Worm (Caenorhabditis elegans) whole organism, L4/young adult: ENCODE measurements around the gene C35D10.1.

ENCODE experiments used
- W03F9.2 ChIP-seq: fragments of 150-350 bp; optimal IDR thresholded peaks from 2 replicates; lab custom pipeline; 2014; ENCODE audit warnings: missing biosample characterization, missing genetic modification characterization
- dao-5 ChIP-seq: sonication (generic microtip); optimal IDR thresholded peaks from 2 replicates; lab custom pipeline; 2016; ENCODE audit warnings: missing genotype, missing genetic modification characterization, moderate library complexity, missing compliant biosample characterization
- him-1 ChIP-seq: sonication (generic microtip); optimal IDR thresholded peaks from 2 replicates; lab custom pipeline; 2016; ENCODE audit warnings: missing genotype, missing genetic modification reagents, missing genetic modification characterization, missing compliant biosample characterization

C35D10.1 gene

DNA sequence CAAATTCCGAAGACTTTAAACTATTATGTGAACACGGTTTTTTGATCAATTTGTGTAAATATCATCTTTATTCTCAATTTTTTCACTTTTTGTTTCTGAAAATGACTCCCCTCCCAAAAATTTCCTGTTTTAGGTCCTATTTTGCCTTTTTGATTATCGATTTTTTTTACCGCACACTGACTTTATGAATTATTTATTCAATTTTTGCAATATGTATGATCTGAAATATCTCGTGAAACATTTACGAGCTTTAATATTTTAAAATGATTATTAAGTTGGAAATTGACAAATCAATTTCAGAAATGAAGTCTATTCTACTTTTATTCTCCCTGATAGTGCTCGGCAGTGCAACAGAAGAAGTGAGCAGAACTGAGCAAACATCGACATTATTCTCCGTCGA lies at the start of gene C35D10.1:
Gene C35D10.1 (plus strand): TSS at position 301 of the 400 bp plus-strand sequence.
- TF ChIP-seq dao-5 (tag; lab: Kevin White, UChicago) (no peak), W03F9.2 (tag; lab: Kevin White, UChicago) (no peak), him-1 (tag; lab: Kevin White, UChicago) (no peak)

DNA sequence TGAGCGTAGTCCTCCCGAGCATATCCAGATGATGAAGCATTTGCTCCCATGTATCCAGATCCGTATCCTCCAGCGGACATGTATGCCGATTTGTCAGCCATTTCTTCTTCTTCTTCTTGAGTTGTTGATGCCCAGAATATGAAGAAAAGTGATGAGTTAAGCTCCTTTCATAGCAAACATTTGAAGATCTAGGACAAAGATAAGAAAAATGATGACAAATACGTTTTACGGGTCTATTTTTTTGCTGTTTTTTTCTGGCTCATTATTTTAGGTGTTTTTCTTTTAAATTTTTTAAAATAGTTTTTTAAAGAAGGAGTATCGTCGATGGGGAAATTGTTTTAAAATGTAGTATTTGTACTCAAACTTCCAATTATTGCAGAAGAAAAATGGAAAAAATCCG lies 49.3 kb upstream of the C35D10.1 start, which contains the start of gene nspd-9:
Gene nspd-9 (minus strand): TSS at position 101 of the 400 bp plus-strand sequence.
- TF ChIP-seq him-1 (tag; lab: Kevin White, UChicago) (no peak), W03F9.2 (tag; lab: Kevin White, UChicago) (no peak), dao-5 (tag; lab: Kevin White, UChicago) (no peak)

DNA sequence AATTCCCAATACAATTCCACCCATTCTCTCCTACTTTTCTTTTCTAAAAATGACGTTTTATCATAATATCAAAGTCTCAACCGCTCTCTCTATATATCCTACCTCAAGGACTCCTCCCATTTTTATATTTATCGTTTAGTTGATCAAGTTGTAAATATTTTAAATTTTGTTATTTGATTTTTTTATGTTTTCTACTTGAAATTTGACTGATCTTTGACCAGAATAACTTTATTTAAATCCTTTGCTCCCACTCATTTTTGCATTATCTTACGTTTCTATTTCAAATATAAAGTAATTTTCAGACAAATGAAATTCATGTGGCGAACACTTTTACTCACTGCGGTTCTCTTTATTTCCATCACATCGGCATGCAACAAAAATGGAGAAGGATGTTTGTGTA lies 42.1 kb upstream of the C35D10.1 start, which contains the start of the genes acbp-7 and F26A1.19:
Gene acbp-7 (plus strand): TSS at position 301 of the 400 bp plus-strand sequence.
Gene F26A1.19 (plus strand): TSS at position 303 of the 400 bp plus-strand sequence.
- TF ChIP-seq him-1 (tag; lab: Kevin White, UChicago) (no peak), dao-5 (tag; lab: Kevin White, UChicago) (no peak), W03F9.2 (tag; lab: Kevin White, UChicago) (no peak)

DNA sequence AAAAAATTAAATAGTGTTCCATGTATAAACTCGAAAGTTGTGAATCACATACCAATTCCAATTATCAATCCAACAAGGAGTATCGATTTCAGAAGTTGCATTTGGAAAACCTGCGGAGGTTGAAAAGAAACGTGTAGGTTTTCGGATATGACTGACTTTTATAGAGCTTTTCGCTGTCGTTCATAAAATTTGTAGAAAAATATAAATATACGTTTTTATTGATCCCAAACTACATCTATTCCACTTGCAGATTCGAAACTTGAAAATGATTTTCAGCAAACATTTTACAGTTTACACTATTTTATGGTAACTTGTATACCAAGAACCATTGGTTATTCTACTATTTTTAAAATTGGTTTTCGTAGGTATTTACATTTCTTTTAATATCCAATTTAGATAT lies 37.4 kb upstream of the C35D10.1 start, which contains the start of gene clec-156:
Gene clec-156 (minus strand): TSS at position 101 of the 400 bp plus-strand sequence.
- TF ChIP-seq W03F9.2 (tag; lab: Kevin White, UChicago) (no peak), him-1 (tag; lab: Kevin White, UChicago) (no peak), dao-5 (tag; lab: Kevin White, UChicago) (no peak)

DNA sequence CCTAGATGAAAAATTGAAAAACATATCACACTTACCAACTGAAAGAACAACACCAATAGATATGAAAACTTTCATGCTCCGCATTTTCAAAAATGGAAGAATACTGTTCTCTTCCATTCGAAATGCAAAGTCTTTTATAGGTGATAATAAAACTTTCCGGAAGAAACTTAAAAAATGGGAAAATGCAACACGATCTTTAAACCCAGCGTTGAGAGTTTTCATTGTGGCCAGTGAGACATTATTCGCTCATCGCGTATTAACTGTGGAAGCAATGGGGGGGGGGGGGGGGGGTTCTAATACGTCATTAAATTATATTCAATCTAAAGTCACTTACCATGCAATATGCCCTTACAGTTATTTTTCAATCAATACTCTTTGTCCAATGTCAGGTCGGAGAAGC lies 35.2 kb upstream of the C35D10.1 start, which contains the start of the genes clec-157 and fkh-5:
Gene clec-157 (minus strand): TSS at position 101 of the 400 bp plus-strand sequence.
Gene fkh-5 (plus strand): TSS at position 336 of the 400 bp plus-strand sequence.
- TF ChIP-seq W03F9.2 (tag; lab: Kevin White, UChicago): no peak
- no peak for TF ChIP-seq him-1 (tag; lab: Kevin White, UChicago)
- TF ChIP-seq dao-5 (tag; lab: Kevin White, UChicago): no peak

DNA sequence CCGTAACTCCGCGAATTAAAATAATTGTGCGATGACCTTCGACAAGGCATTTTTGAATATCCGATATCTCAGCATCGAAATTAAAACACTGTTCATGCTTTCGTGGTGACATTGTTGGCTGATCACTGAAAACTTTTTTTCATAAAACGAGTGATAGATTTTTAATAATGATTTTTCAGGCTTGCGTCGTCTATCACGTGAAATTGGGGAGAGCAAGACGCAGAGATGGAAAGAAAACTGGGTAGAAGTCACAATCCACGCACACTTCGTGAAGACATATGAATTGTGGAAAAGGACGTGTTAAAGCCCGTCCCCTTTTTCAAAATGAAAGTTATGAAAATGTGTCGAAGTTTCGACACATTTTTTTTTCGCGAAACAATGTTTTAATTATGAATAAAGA lies 29.8 kb upstream of the C35D10.1 start, which contains the start of gene nonu-1:
Gene nonu-1 (minus strand): TSS at position 169 of the 400 bp plus-strand sequence.
- TF ChIP-seq W03F9.2 (tag; lab: Kevin White, UChicago) (no peak), dao-5 (tag; lab: Kevin White, UChicago) (no peak), him-1 (tag; lab: Kevin White, UChicago) (no peak)

DNA sequence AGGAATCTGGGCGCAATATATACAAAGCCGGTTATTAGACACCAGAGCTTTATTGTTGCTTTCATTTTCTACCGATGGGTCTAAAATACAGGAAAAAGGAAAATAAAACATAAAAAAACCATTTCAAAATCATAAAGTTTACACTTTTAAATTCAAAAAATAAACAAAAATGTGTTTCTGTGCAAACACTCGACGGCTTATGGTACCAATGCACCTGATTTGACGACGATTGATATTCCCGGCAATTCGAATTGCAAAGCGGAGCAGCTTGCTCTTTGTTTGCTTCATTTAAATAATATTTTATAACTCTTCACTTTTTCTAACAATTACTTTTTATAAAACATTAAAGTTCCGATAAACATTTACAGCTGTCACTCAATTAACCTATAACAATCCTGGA lies 29.4 kb upstream of the C35D10.1 start, which contains the start of gene F26A1.1:
Gene F26A1.1 (plus strand): TSS at position 369 of the 400 bp plus-strand sequence.
- TF ChIP-seq W03F9.2 (tag; lab: Kevin White, UChicago): peak; percentile 73
- no peak for TF ChIP-seq him-1 (tag; lab: Kevin White, UChicago)

DNA sequence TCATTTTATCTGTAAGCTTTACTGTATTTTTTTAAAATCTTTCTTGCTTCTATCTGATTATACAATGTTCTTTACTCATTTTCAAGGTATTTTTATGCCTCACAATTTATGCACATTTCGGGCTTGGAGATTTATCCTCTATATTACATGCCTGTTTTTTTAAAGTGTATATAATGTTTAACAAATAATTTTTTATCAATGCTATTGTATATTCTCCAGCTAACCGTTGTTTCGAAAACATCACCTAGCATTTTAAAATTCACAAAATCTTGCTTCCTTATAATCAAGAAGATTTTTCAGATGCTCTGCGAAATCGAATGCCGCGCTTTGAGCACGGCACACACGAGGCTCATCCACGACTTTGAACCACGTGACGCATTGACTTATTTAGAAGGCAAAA lies 27.5 kb upstream of the C35D10.1 start, which contains the start of gene ced-4:
Gene ced-4 (plus strand): TSS at position 301 of the 400 bp plus-strand sequence.
- TF ChIP-seq W03F9.2 (tag; lab: Kevin White, UChicago): no peak
- no peak for TF ChIP-seq him-1 (tag; lab: Kevin White, UChicago)
- no peak for TF ChIP-seq dao-5 (tag; lab: Kevin White, UChicago)

DNA sequence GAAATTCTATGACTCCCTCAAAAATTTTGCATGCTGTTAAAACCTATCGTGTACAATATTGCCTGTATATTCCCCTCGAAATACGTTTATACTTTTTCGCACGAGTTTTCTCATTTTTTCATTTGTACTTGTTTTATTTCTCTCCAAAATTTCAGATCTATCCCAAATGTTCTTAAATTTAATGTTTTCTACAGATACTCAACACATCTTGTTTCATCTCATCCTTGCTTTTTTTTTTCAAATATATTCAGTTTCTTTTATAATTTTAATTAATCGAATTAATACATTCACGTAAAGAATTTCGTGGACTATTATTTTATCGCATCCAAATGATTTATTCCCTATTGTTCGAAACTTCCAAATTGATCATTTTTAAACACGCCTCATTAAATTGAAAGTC lies 24.6 kb upstream of the C35D10.1 start, which contains the start of gene C35D10.8:
Gene C35D10.8 (plus strand): TSS at position 301 of the 400 bp plus-strand sequence.
- TF ChIP-seq him-1 (tag; lab: Kevin White, UChicago) (no peak), dao-5 (tag; lab: Kevin White, UChicago) (no peak), W03F9.2 (tag; lab: Kevin White, UChicago) (no peak)

DNA sequence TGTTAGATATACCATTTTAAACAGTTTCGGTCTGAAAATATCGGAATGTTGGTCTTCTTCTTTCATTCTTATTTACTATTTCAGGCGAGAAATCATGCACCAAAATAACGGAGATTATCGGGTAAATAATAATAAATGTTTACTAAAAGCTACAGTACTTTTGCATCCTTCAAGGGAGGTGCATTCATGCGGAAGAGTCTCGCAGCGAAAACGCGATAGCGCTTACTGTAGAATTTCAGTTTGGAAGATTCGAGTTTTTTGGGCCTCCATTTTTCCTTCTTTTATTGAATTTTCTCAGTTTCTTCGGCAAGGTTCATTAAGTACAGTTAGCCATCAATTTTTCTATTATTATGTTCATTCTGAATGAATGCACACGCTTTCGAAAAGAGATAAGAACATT lies 23.4 kb upstream of the C35D10.1 start, which contains the start of gene C35D10.7:
Gene C35D10.7 (plus strand): TSS at position 85 of the 400 bp plus-strand sequence.
- no peak for TF ChIP-seq dao-5 (tag; lab: Kevin White, UChicago)
- no peak for TF ChIP-seq W03F9.2 (tag; lab: Kevin White, UChicago)
- TF ChIP-seq him-1 (tag; lab: Kevin White, UChicago): no peak

DNA sequence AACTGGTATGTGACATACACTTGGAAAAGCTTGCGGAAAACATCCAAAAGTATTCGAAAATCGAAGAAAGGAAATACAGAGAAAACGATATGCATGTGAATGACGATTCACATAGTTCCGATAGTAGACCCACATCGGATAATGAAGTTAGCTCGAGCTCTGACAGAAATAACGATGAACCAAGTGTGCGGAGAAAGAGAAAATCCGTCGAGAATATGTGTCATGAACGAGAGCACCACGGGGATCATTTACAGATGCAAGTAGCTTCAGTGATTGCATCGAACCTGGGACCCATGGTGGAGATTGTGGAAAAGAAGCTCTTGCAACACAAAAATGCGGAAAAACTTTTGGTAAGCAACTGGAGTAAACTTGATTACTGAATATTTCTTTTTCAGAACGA lies 22.6 kb upstream of the C35D10.1 start:
- TF ChIP-seq W03F9.2 (tag; lab: Kevin White, UChicago) (no peak), him-1 (tag; lab: Kevin White, UChicago) (no peak)

DNA sequence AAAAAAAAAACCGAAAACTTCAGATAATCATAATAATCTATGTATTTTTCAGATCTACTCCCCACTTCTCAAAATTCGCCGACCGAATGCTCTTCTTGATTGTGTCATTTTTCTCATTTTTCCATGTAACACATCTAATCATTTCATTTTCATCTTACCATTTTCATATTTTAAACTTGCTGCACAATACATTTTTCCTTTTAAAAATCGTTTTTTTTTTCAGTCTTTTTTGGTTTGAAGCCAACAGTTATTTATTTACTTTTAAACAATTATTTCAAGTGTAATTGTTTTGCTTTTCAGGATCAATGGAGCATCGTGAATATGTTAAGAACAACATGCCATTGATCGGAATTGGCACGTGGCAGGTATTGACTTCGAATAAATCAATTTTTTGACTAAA lies 20.5 kb upstream of the C35D10.1 start, which contains the start of gene C35D10.6:
Gene C35D10.6 (plus strand): TSS at position 301 of the 400 bp plus-strand sequence.
- TF ChIP-seq W03F9.2 (tag; lab: Kevin White, UChicago) (no peak), dao-5 (tag; lab: Kevin White, UChicago) (no peak), him-1 (tag; lab: Kevin White, UChicago) (no peak)

DNA sequence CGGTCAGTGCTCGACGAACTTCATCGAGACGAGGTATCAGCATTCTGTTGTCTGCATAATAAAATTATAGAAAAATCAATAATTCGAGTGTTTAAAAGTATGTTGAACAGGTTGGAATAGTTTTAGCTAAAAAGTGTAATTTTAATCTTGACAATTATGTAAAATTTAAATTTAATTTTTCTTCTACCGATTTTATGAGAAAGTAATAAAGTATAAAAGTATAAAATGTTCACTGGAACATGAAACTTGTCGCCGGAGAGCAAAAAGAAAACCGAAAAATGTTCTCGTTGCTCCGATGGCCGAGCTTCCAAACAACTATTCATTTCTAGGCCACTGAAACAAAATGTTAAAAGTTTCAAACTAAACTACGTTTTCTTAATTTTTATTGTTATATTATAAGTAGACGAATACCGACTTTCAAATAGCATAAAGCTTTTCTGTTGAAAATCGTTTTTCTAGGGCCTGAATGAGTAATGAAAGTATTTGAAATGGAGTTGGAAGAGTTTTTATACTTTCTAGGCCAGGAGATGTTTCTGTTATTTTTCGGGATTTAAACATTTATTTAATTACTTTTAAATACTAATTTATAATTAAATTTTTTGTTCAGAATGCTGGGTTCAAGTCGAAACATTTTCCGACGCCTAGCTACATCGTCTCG lies 17.7 kb upstream of the C35D10.1 start, which contains the start of the genes C35D10.10 and C35D10.5:
Gene C35D10.10 (minus strand): TSS at position 51 of the 658 bp plus-strand sequence.
Gene C35D10.5 (plus strand): TSS at position 608 of the 658 bp plus-strand sequence.
- TF ChIP-seq dao-5 (tag; lab: Kevin White, UChicago): no peak
- TF ChIP-seq him-1 (tag; lab: Kevin White, UChicago): no peak
- no peak for TF ChIP-seq W03F9.2 (tag; lab: Kevin White, UChicago)
